Worm (Caenorhabditis elegans): Measurements from ENCODE around the gene cku-70.

ce11 chrIII:11157916-11158315 lies 3.3 kb downstream of the cku-70 start:
- TF ChIP-seq nhr-25 (tag; optimal IDR thresholded peaks at IDR 0.05; ENCODE audit: borderline replicate concordance, insufficient read depth) (no peak), dpl-1 (GFP tag; optimal IDR thresholded peaks at IDR 0.05) (no peak), hmg-1.1 (GFP tag; IDR thresholded peaks at IDR 0.05) (no peak), nhr-11 (tag; optimal IDR thresholded peaks at IDR 0.05) (no peak), snpc-4 (tag; optimal IDR thresholded peaks at IDR 0.05) (no peak), nhr-237 (tag; optimal IDR thresholded peaks at IDR 0.05) (no peak), lin-38 (GFP tag; IDR thresholded peaks at IDR 0.05) (no peak), zag-1 (tag; optimal IDR thresholded peaks at IDR 0.05) (no peak), lin-15B (tag; optimal IDR thresholded peaks at IDR 0.05) (no peak), ces-1 (GFP tag; optimal IDR thresholded peaks at IDR 0.05) (no peak)
